Worm (Caenorhabditis elegans): ENCODE measurements around the gene K02E10.4.

Gene K02E10.4

ce11 chrX:2471303-2471702 lies 11.8 kb upstream of the K02E10.4 start, which contains the start of gene R04B3.1:
R04B3.1 (minus strand) TSS chrX:2471403.
- TF ChIP-seq nhr-76 (tag; optimal IDR thresholded peaks at IDR 0.05) (no peak), cnd-1 (tag; optimal IDR thresholded peaks at IDR 0.05) (no peak), elt-3 (tag; optimal IDR thresholded peaks at IDR 0.05) (no peak), ces-1 (GFP tag; optimal IDR thresholded peaks at IDR 0.05) (no peak), zip-8 (tag; optimal IDR thresholded peaks at IDR 0.05) (no peak), M03D4.4 (tag; optimal IDR thresholded peaks at IDR 0.05) (no peak), bed-3 (GFP tag; optimal IDR thresholded peaks at IDR 0.05) (no peak), unc-62 (GFP tag; optimal IDR thresholded peaks at IDR 0.05) (no peak), unc-120 (tag; optimal IDR thresholded peaks at IDR 0.05; ENCODE audit: poor library complexity, severe bottlenecking) (no peak), nhr-28 (tag; optimal IDR thresholded peaks at IDR 0.05) (no peak), ham-2 (GFP tag; optimal IDR thresholded peaks at IDR 0.05) (no peak), sem-2 (GFP tag; optimal IDR thresholded peaks at IDR 0.05) (no peak), sptf-1 (tag; optimal IDR thresholded peaks at IDR 0.05) (no peak), lsy-2 (tag; optimal IDR thresholded peaks at IDR 0.05) (no peak), mls-2 (tag; optimal IDR thresholded peaks at IDR 0.05) (no peak), snpc-4 (tag; optimal IDR thresholded peaks at IDR 0.05) (no peak), blmp-1 (tag; optimal IDR thresholded peaks at IDR 0.05) (no peak)

- TF ChIP-seq tbx-8 (GFP tag; optimal IDR thresholded peaks at IDR 0.05) (no peak), nhr-2 (tag; optimal IDR thresholded peaks at IDR 0.05) (no peak), lin-32 (GFP tag; optimal IDR thresholded peaks at IDR 0.05) (peak; percentile 51)
These were observed 9.4 kb upstream of the K02E10.4 start, which contains the start of gene R04B3.2 for ce11 chrX:2473618-2474017. R04B3.2 (minus strand) TSS chrX:2473718.

- TF ChIP-seq snpc-4 (tag; optimal IDR thresholded peaks at IDR 0.05) (no peak), unc-62 (GFP tag; optimal IDR thresholded peaks at IDR 0.05) (no peak), bed-3 (GFP tag; optimal IDR thresholded peaks at IDR 0.05) (no peak), unc-39 (tag; optimal IDR thresholded peaks at IDR 0.05) (no peak), mab-5 (tag; optimal IDR thresholded peaks at IDR 0.05) (no peak), M03D4.4 (tag; optimal IDR thresholded peaks at IDR 0.05) (no peak), nhr-76 (tag; optimal IDR thresholded peaks at IDR 0.05) (no peak), nhr-12 (tag; optimal IDR thresholded peaks at IDR 0.05) (no peak), sptf-1 (tag; optimal IDR thresholded peaks at IDR 0.05) (no peak), zip-8 (tag; optimal IDR thresholded peaks at IDR 0.05) (no peak), cnd-1 (tag; optimal IDR thresholded peaks at IDR 0.05) (no peak), ceh-83 (GFP tag; optimal IDR thresholded peaks at IDR 0.05) (no peak), ztf-11 (tag; optimal IDR thresholded peaks at IDR 0.05) (no peak), mep-1 (tag; optimal IDR thresholded peaks at IDR 0.05) (no peak), ceh-39 (tag; optimal IDR thresholded peaks at IDR 0.05) (no peak), ham-2 (GFP tag; optimal IDR thresholded peaks at IDR 0.05) (no peak)
These were observed 7.2 kb upstream of the K02E10.4 start, which contains the start of gene R04B3.3 for ce11 chrX:2475873-2476272. R04B3.3 (minus strand) TSS chrX:2475973.

ce11 chrX:2478823-2479222 lies 4.2 kb upstream of the K02E10.4 start, which contains the start of gene K02E10.5:
K02E10.5 (minus strand) TSS chrX:2478923.
- TF ChIP-seq mep-1 (tag; optimal IDR thresholded peaks at IDR 0.05), result no peak

ce11 chrX:2482622-2483021 lies 441 bp upstream of the K02E10.4 start, which contains the start of gene K02E10.6:
K02E10.6 (minus strand) TSS chrX:2482770.
- TF ChIP-seq M03D4.4 (tag; optimal IDR thresholded peaks at IDR 0.05) (no peak), nhr-237 (tag; optimal IDR thresholded peaks at IDR 0.05) (no peak), cnd-1 (tag; optimal IDR thresholded peaks at IDR 0.05) (no peak), pha-4 (tag; optimal IDR thresholded peaks at IDR 0.05) (peak; percentile 63), nhr-12 (tag; optimal IDR thresholded peaks at IDR 0.05) (no peak), zip-8 (tag; optimal IDR thresholded peaks at IDR 0.05) (no peak)

ce11 chrX:2488526-2489098 lies 5.5 kb downstream of the K02E10.4 start, which contains the start of gene hid-1:
hid-1 (plus strand) TSS chrX:2489048.
- no peak for TF ChIP-seq mls-2 (tag; optimal IDR thresholded peaks at IDR 0.05)
- peak; percentile 74 for TF ChIP-seq ces-1 (GFP tag; optimal IDR thresholded peaks at IDR 0.05)
- no peak for TF ChIP-seq flh-1 (GFP tag; optimal IDR thresholded peaks at IDR 0.05)

All from whole organism, mixed stage, embryonic.